Worm (Caenorhabditis elegans): ENCODE data around the gene F59B1.4.

The F59B1.4 gene

DNA sequence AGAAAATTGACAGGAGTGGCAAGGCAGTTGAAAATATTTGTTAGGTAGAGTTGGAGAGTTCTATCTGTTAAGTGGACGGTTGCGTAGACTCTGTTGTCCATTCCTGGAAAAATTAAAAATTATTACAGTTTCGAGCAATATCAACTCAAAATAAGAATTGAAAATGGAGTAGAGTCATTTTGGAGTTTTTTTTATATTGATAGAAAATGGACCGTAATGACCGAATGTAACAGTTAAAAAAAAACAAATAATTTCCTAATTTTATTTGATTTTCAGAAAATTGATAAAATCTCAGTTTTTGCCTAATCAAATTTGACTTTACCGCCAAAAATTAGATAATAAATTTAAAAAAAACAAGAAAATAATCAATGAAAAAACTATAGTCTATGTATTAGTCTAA is at the start of gene F59B1.4:
Gene F59B1.4, minus strand, starts transcription at position 101 of the 400 bp plus-strand sequence.
- TF ChIP-seq bed-3 (GFP tag; optimal IDR thresholded peaks at IDR 0.05): no peak
- no peak for TF ChIP-seq nhr-28 (tag; optimal IDR thresholded peaks at IDR 0.05)
- TF ChIP-seq lin-13 (tag; optimal IDR thresholded peaks at IDR 0.05): no peak
- TF ChIP-seq snpc-4 (tag; optimal IDR thresholded peaks at IDR 0.05): no peak
- no peak for TF ChIP-seq M03D4.4 (tag; optimal IDR thresholded peaks at IDR 0.05)
- no peak for TF ChIP-seq ham-2 (GFP tag; optimal IDR thresholded peaks at IDR 0.05)
- TF ChIP-seq elt-3 (tag; optimal IDR thresholded peaks at IDR 0.05): no peak
- no peak for TF ChIP-seq zip-8 (tag; optimal IDR thresholded peaks at IDR 0.05)
- no peak for TF ChIP-seq hlh-1 (tag; optimal IDR thresholded peaks at IDR 0.05)
- no peak for TF ChIP-seq sem-2 (GFP tag; optimal IDR thresholded peaks at IDR 0.05)
- TF ChIP-seq unc-39 (tag; optimal IDR thresholded peaks at IDR 0.05): no peak
- TF ChIP-seq mls-2 (tag; optimal IDR thresholded peaks at IDR 0.05): no peak
- no peak for TF ChIP-seq unc-120 (tag; optimal IDR thresholded peaks at IDR 0.05; ENCODE audit: poor library complexity, severe bottlenecking)
- no peak for TF ChIP-seq mab-5 (tag; optimal IDR thresholded peaks at IDR 0.05)
- TF ChIP-seq ceh-43 (GFP tag; optimal IDR thresholded peaks at IDR 0.05): no peak
- TF ChIP-seq ztf-11 (tag; optimal IDR thresholded peaks at IDR 0.05): no peak
- TF ChIP-seq sptf-1 (tag; optimal IDR thresholded peaks at IDR 0.05): no peak
- TF ChIP-seq lsy-2 (tag; optimal IDR thresholded peaks at IDR 0.05): no peak
- TF ChIP-seq ceh-39 (tag; optimal IDR thresholded peaks at IDR 0.05): no peak

ce11 chrV:3673080-3673479 is 46.2 kb upstream of the F59B1.4 start, which contains the start of gene pals-33:
pals-33 (plus strand) TSS chrV:3673380.
- TF ChIP-seq ham-2 (GFP tag; optimal IDR thresholded peaks at IDR 0.05): no peak
- no peak for TF ChIP-seq M03D4.4 (tag; optimal IDR thresholded peaks at IDR 0.05)
- no peak for TF ChIP-seq nhr-2 (tag; optimal IDR thresholded peaks at IDR 0.05)
- TF ChIP-seq lin-32 (GFP tag; optimal IDR thresholded peaks at IDR 0.05): no peak
- no peak for TF ChIP-seq lin-13 (tag; optimal IDR thresholded peaks at IDR 0.05)
- TF ChIP-seq unc-39 (tag; optimal IDR thresholded peaks at IDR 0.05): no peak
- no peak for TF ChIP-seq cnd-1 (tag; optimal IDR thresholded peaks at IDR 0.05)
- TF ChIP-seq ceh-43 (GFP tag; optimal IDR thresholded peaks at IDR 0.05): no peak
- no peak for TF ChIP-seq nhr-28 (tag; optimal IDR thresholded peaks at IDR 0.05)
- no peak for TF ChIP-seq nhr-76 (tag; optimal IDR thresholded peaks at IDR 0.05)
- TF ChIP-seq unc-62 (GFP tag; optimal IDR thresholded peaks at IDR 0.05): no peak

ce11 chrV:3670499-3670898 is 43.7 kb upstream of the F59B1.4 start, which contains the start of gene Y39H10B.3:
Y39H10B.3 (plus strand) TSS chrV:3670799.
- TF ChIP-seq nhr-76 (tag; optimal IDR thresholded peaks at IDR 0.05) (no peak), unc-39 (tag; optimal IDR thresholded peaks at IDR 0.05) (no peak), tbx-8 (GFP tag; optimal IDR thresholded peaks at IDR 0.05) (no peak), ces-1 (GFP tag; optimal IDR thresholded peaks at IDR 0.05) (no peak), ham-2 (GFP tag; optimal IDR thresholded peaks at IDR 0.05) (no peak), mep-1 (tag; optimal IDR thresholded peaks at IDR 0.05) (no peak), mls-2 (tag; optimal IDR thresholded peaks at IDR 0.05) (no peak), lsy-2 (tag; optimal IDR thresholded peaks at IDR 0.05) (no peak), bed-3 (GFP tag; optimal IDR thresholded peaks at IDR 0.05) (no peak), nhr-28 (tag; optimal IDR thresholded peaks at IDR 0.05) (no peak), blmp-1 (tag; optimal IDR thresholded peaks at IDR 0.05) (no peak), snpc-4 (tag; optimal IDR thresholded peaks at IDR 0.05) (no peak), flh-1 (GFP tag; optimal IDR thresholded peaks at IDR 0.05) (no peak), elt-1 (tag; optimal IDR thresholded peaks at IDR 0.05; ENCODE audit: borderline replicate concordance, insufficient read depth) (no peak)

- TF ChIP-seq mls-2 (tag; optimal IDR thresholded peaks at IDR 0.05) (no peak), snpc-4 (tag; optimal IDR thresholded peaks at IDR 0.05) (no peak), lsy-2 (tag; optimal IDR thresholded peaks at IDR 0.05) (no peak), ceh-39 (tag; optimal IDR thresholded peaks at IDR 0.05) (no peak), unc-120 (tag; optimal IDR thresholded peaks at IDR 0.05; ENCODE audit: poor library complexity, severe bottlenecking) (no peak), elt-1 (tag; optimal IDR thresholded peaks at IDR 0.05; ENCODE audit: borderline replicate concordance, insufficient read depth) (no peak), ceh-83 (GFP tag; optimal IDR thresholded peaks at IDR 0.05) (no peak), hlh-1 (tag; optimal IDR thresholded peaks at IDR 0.05) (no peak), cnd-1 (tag; optimal IDR thresholded peaks at IDR 0.05) (no peak), sptf-1 (tag; optimal IDR thresholded peaks at IDR 0.05) (no peak), tbx-8 (GFP tag; optimal IDR thresholded peaks at IDR 0.05) (no peak), zip-8 (tag; optimal IDR thresholded peaks at IDR 0.05) (no peak), sem-2 (GFP tag; optimal IDR thresholded peaks at IDR 0.05) (no peak), nhr-237 (tag; optimal IDR thresholded peaks at IDR 0.05) (no peak), ham-2 (GFP tag; optimal IDR thresholded peaks at IDR 0.05) (no peak), mep-1 (tag; optimal IDR thresholded peaks at IDR 0.05) (no peak), nhr-12 (tag; optimal IDR thresholded peaks at IDR 0.05) (no peak), nhr-76 (tag; optimal IDR thresholded peaks at IDR 0.05) (no peak)
These were observed 41.6 kb upstream of the F59B1.4 start, which contains the start of gene Y39H10B.2 for ce11 chrV:3668464-3668863. Y39H10B.2 (plus strand) TSS chrV:3668764.

All from whole organism, mixed stage, embryonic.